Fruit fly (Drosophila melanogaster) S2 (cell line): ENCODE results near the gene PIG-U.

Experiments
- CG8478 ChIP-seq: fragments of >200 bp; optimal IDR thresholded peaks from 2 replicates; lab custom pipeline; 2018
- CTCF ChIP-seq, 2 experiments: fragments of >200 bp; optimal IDR thresholded peaks; 2 replicates each; lab custom pipeline; 2018

Gene PIG-U

dm6 chr2L:8496269-8496668 lies 18.6 kb upstream of the PIG-U start, which contains the start of gene Bace:
Bace (minus strand) TSS chr2L:8496307.
- TF ChIP-seq CG8478 (lab: Kevin White, UChicago), result no peak
- no peak for TF ChIP-seq CTCF (optimal IDR thresholded peaks at IDR 0.05; lab: Kevin White, UChicago)

- TF ChIP-seq CTCF (optimal IDR thresholded peaks at IDR 0.05; lab: Kevin White, UChicago) (no peak), CG8478 (lab: Kevin White, UChicago) (no peak)
Observed at dm6 chr2L:8506729-8507128, 8.2 kb upstream of the PIG-U start, which contains the start of gene Dh31. Dh31 (minus strand) TSS chr2L:8506845.

dm6 chr2L:8511723-8512122 lies 3.2 kb upstream of the PIG-U start, which contains the start of gene CG13096:
CG13096 (minus strand) TSS chr2L:8511866.
- TF ChIP-seq CG8478 (lab: Kevin White, UChicago), result no peak
- peak; percentile 63 to 66 for TF ChIP-seq CTCF (optimal IDR thresholded peaks at IDR 0.05; lab: Kevin White, UChicago)

- TF ChIP-seq CG8478 (lab: Kevin White, UChicago), result no peak
- TF ChIP-seq CTCF (optimal IDR thresholded peaks at IDR 0.05; lab: Kevin White, UChicago), result no peak
Observed at dm6 chr2L:8517256-8517694, 2.4 kb downstream of the PIG-U start, which contains the start of the genes mRpL51 and Uba4. mRpL51 (minus strand) TSS chr2L:8517380. Uba4 (plus strand) TSS chr2L:8517411.

- TF ChIP-seq CG8478 (lab: Kevin White, UChicago) (no peak), CTCF (optimal IDR thresholded peaks at IDR 0.05; lab: Kevin White, UChicago) (no peak)
Observed at dm6 chr2L:8519390-8519789, 4.5 kb downstream of the PIG-U start, which contains the start of gene Sgp. Sgp (plus strand) TSS chr2L:8519690.

dm6 chr2L:8521724-8522309 lies 6.9 kb downstream of the PIG-U start, which contains the start of gene Acer:
Acer (plus strand) TSS chr2L:8521933.
- TF ChIP-seq CG8478 (lab: Kevin White, UChicago) (no peak), CTCF (optimal IDR thresholded peaks at IDR 0.05; lab: Kevin White, UChicago) (no peak)

- TF ChIP-seq CG8478 (lab: Kevin White, UChicago) (no peak), CTCF (optimal IDR thresholded peaks at IDR 0.05; lab: Kevin White, UChicago) (no peak)
Observed at dm6 chr2L:8522781-8523180, 7.9 kb downstream of the PIG-U start.

- TF ChIP-seq CTCF (optimal IDR thresholded peaks at IDR 0.05; lab: Kevin White, UChicago) (no peak), CG8478 (lab: Kevin White, UChicago) (no peak)
Observed at dm6 chr2L:8525000-8525399, 10.1 kb downstream of the PIG-U start.

dm6 chr2L:8528318-8528717 lies 13.4 kb downstream of the PIG-U start, which contains the start of the genes lmgA and lmgB:
lmgA (minus strand) TSS chr2L:8528618.
lmgB (minus strand) TSS chr2L:8528618.
- no peak for TF ChIP-seq CG8478 (lab: Kevin White, UChicago)
- TF ChIP-seq CTCF (optimal IDR thresholded peaks at IDR 0.05; lab: Kevin White, UChicago), result no peak

dm6 chr2L:8528951-8529430 lies 14.1 kb downstream of the PIG-U start, which contains the start of gene CG17834:
CG17834 (plus strand) TSS chr2L:8529141.
- TF ChIP-seq CG8478 (lab: Kevin White, UChicago) (no peak), CTCF (optimal IDR thresholded peaks at IDR 0.05; lab: Kevin White, UChicago) (no peak)

dm6 chr2L:8530189-8530588 lies 15.3 kb downstream of the PIG-U start:
- no peak for TF ChIP-seq CG8478 (lab: Kevin White, UChicago)
- TF ChIP-seq CTCF (optimal IDR thresholded peaks at IDR 0.05; lab: Kevin White, UChicago), result no peak

dm6 chr2L:8532790-8533189 lies 17.9 kb downstream of the PIG-U start:
- no peak for TF ChIP-seq CTCF (optimal IDR thresholded peaks at IDR 0.05; lab: Kevin White, UChicago)
- TF ChIP-seq CG8478 (lab: Kevin White, UChicago), result no peak

dm6 chr2L:8533632-8534031 lies 18.7 kb downstream of the PIG-U start:
- TF ChIP-seq CTCF (optimal IDR thresholded peaks at IDR 0.05; lab: Kevin White, UChicago), result no peak
- TF ChIP-seq CG8478 (lab: Kevin White, UChicago), result no peak

dm6 chr2L:8534118-8534514 lies 19.2 kb downstream of the PIG-U start:
- no peak for TF ChIP-seq CG8478 (lab: Kevin White, UChicago)
- TF ChIP-seq CTCF (optimal IDR thresholded peaks at IDR 0.05; lab: Kevin White, UChicago), result no peak

dm6 chr2L:8534515-8535295 lies 19.8 kb downstream of the PIG-U start:
- TF ChIP-seq CTCF (optimal IDR thresholded peaks at IDR 0.05; lab: Kevin White, UChicago), result no peak
- no peak for TF ChIP-seq CG8478 (lab: Kevin White, UChicago)
